Worm (Caenorhabditis elegans): ENCODE data around the gene pqbp-1.1.

The pqbp-1.1 gene

ce11 chrIV:288027-288426, 26.5 kb upstream of the pqbp-1.1 start, which contains the start of gene T21D12.14:
T21D12.14 (minus strand) TSS chrIV:288127.
- TF ChIP-seq ztf-4 (tag; optimal IDR thresholded peaks at IDR 0.05) (no peak), unc-39 (tag; optimal IDR thresholded peaks at IDR 0.05) (no peak), aly-2 (tag; optimal IDR thresholded peaks at IDR 0.05) (no peak), nhr-129 (tag; optimal IDR thresholded peaks at IDR 0.05) (no peak), sem-4 (tag; optimal IDR thresholded peaks at IDR 0.05) (no peak), R02D3.7 (tag; optimal IDR thresholded peaks at IDR 0.05) (no peak), ztf-1 (GFP tag; conservative IDR thresholded peaks at IDR 0.05) (no peak), dmd-4 (tag; optimal IDR thresholded peaks at IDR 0.05) (no peak), blmp-1 (tag; optimal IDR thresholded peaks at IDR 0.05; ENCODE audit: insufficient read depth) (no peak), Y55F3AM.14 (GFP tag; optimal IDR thresholded peaks at IDR 0.05) (no peak), lin-11 (tag; optimal IDR thresholded peaks at IDR 0.05) (no peak), lin-39 (tag; optimal IDR thresholded peaks at IDR 0.05) (no peak), ztf-11 (tag; optimal IDR thresholded peaks at IDR 0.05) (no peak), nhr-11 (tag; optimal IDR thresholded peaks at IDR 0.05) (no peak), gmeb-1 (tag; optimal IDR thresholded peaks at IDR 0.05) (no peak), nhr-12 (tag; optimal IDR thresholded peaks at IDR 0.05) (no peak), zag-1 (tag; optimal IDR thresholded peaks at IDR 0.05) (no peak)

ce11 chrIV:283347-283746, 21.9 kb upstream of the pqbp-1.1 start, which contains the start of gene best-19:
best-19 (plus strand) TSS chrIV:283647.
- TF ChIP-seq elt-3 (tag; optimal IDR thresholded peaks at IDR 0.05): no peak
- no peak for TF ChIP-seq egl-27 (tag; optimal IDR thresholded peaks at IDR 0.05)
- no peak for TF ChIP-seq nhr-237 (tag; optimal IDR thresholded peaks at IDR 0.05)
- no peak for TF ChIP-seq ztf-4 (tag; optimal IDR thresholded peaks at IDR 0.05)
- TF ChIP-seq alr-1 (tag; optimal IDR thresholded peaks at IDR 0.05): no peak
- no peak for TF ChIP-seq nhr-129 (tag; optimal IDR thresholded peaks at IDR 0.05)
- TF ChIP-seq unc-55 (GFP tag; optimal IDR thresholded peaks at IDR 0.05): no peak
- no peak for TF ChIP-seq lsy-2 (tag; optimal IDR thresholded peaks at IDR 0.05)
- no peak for TF ChIP-seq lin-39 (tag; optimal IDR thresholded peaks at IDR 0.05)
- no peak for TF ChIP-seq unc-39 (tag; optimal IDR thresholded peaks at IDR 0.05)
- no peak for TF ChIP-seq nhr-10 (tag; optimal IDR thresholded peaks at IDR 0.05)
- TF ChIP-seq blmp-1 (tag; optimal IDR thresholded peaks at IDR 0.05; ENCODE audit: insufficient read depth): no peak

ce11 chrIV:282008-282407, 20.5 kb upstream of the pqbp-1.1 start:
- TF ChIP-seq crh-2 (tag; optimal IDR thresholded peaks at IDR 0.05) (peak; percentile 67), C34F6.9 (tag; optimal IDR thresholded peaks at IDR 0.05) (peak; percentile 29), nhr-237 (tag; optimal IDR thresholded peaks at IDR 0.05) (no peak), sma-9 (GFP tag; optimal IDR thresholded peaks at IDR 0.05) (peak; percentile 15), sma-9 (tag; optimal IDR thresholded peaks at IDR 0.05) (no peak), skn-1 (tag; optimal IDR thresholded peaks at IDR 0.05) (no peak)

- no peak for TF ChIP-seq elt-3 (tag; optimal IDR thresholded peaks at IDR 0.05)
Measured at ce11 chrIV:278284-278683, 16.8 kb upstream of the pqbp-1.1 start.

ce11 chrIV:275146-275545, 13.7 kb upstream of the pqbp-1.1 start:
- TF ChIP-seq lin-39 (tag; optimal IDR thresholded peaks at IDR 0.05): no peak
- TF ChIP-seq sma-9 (GFP tag; optimal IDR thresholded peaks at IDR 0.05): peak; percentile 17
- TF ChIP-seq sma-9 (tag; optimal IDR thresholded peaks at IDR 0.05): no peak
- no peak for TF ChIP-seq mdl-1 (tag; optimal IDR thresholded peaks at IDR 0.05)
- no peak for TF ChIP-seq C34F6.9 (tag; optimal IDR thresholded peaks at IDR 0.05)
- TF ChIP-seq zag-1 (tag; optimal IDR thresholded peaks at IDR 0.05): no peak
- TF ChIP-seq lsy-2 (tag; optimal IDR thresholded peaks at IDR 0.05): peak in 1 of 2 experiments; percentile 11
- no peak for TF ChIP-seq mbf-1 (tag; optimal IDR thresholded peaks at IDR 0.05)
- TF ChIP-seq fos-1 (tag; optimal IDR thresholded peaks at IDR 0.05): no peak
- TF ChIP-seq gmeb-1 (tag; optimal IDR thresholded peaks at IDR 0.05): peak; percentile 46
- TF ChIP-seq blmp-1 (tag; optimal IDR thresholded peaks at IDR 0.05; ENCODE audit: insufficient read depth): no peak
- no peak for TF ChIP-seq lin-13 (GFP tag; optimal IDR thresholded peaks at IDR 0.05)
- no peak for TF ChIP-seq nhr-6 (tag; optimal IDR thresholded peaks at IDR 0.05)
